Worm (Caenorhabditis elegans): Measurements from ENCODE around the gene Y53G8AR.6.
"Not testable (repeated sequence)": the region's sequence is repeated elsewhere in the genome, so short reads cannot be mapped to it uniquely, and the experiment has no call there.

The Y53G8AR.6 gene

ce11 chrIII:3332736-3333135 lies 38.2 kb downstream of the Y53G8AR.6 start, which contains the start of gene Y53G8AR.1:
Gene Y53G8AR.1 (plus strand): TSS chrIII:3333036.
- TF ChIP-seq cnd-1, zip-8, nhr-76 (tag; optimal IDR thresholded peaks at IDR 0.05): not testable (repeated sequence)

ce11 chrIII:3339317-3340016 lies 44.9 kb downstream of the Y53G8AR.6 start:
- TF ChIP-seq bed-3 (GFP tag; optimal IDR thresholded peaks at IDR 0.05) (no peak), nhr-237 (tag; optimal IDR thresholded peaks at IDR 0.05) (no peak), unc-120 (tag; optimal IDR thresholded peaks at IDR 0.05; ENCODE audit: poor library complexity, severe bottlenecking) (no peak), lin-32 (GFP tag; optimal IDR thresholded peaks at IDR 0.05) (no peak), ceh-43 (GFP tag; optimal IDR thresholded peaks at IDR 0.05) (no peak), hlh-1 (tag; optimal IDR thresholded peaks at IDR 0.05) (no peak), snpc-4 (tag; optimal IDR thresholded peaks at IDR 0.05) (no peak), M03D4.4 (tag; optimal IDR thresholded peaks at IDR 0.05) (no peak), unc-39 (tag; optimal IDR thresholded peaks at IDR 0.05) (no peak), ces-1 (GFP tag; optimal IDR thresholded peaks at IDR 0.05) (no peak), elt-3 (tag; optimal IDR thresholded peaks at IDR 0.05) (peak; percentile 92), blmp-1 (tag; optimal IDR thresholded peaks at IDR 0.05) (peak; percentile 63), lsy-2 (tag; optimal IDR thresholded peaks at IDR 0.05) (no peak), sem-2 (GFP tag; optimal IDR thresholded peaks at IDR 0.05) (no peak), sptf-1 (tag; optimal IDR thresholded peaks at IDR 0.05) (no peak), mls-2 (tag; optimal IDR thresholded peaks at IDR 0.05) (no peak), nhr-28 (tag; optimal IDR thresholded peaks at IDR 0.05) (no peak), pha-4 (tag; optimal IDR thresholded peaks at IDR 0.05) (peak; percentile 49), elt-1 (tag; optimal IDR thresholded peaks at IDR 0.05; ENCODE audit: borderline replicate concordance, insufficient read depth) (no peak), ceh-39 (tag; optimal IDR thresholded peaks at IDR 0.05) (no peak), drap-1 (GFP tag; optimal IDR thresholded peaks at IDR 0.05) (no peak), flh-1 (GFP tag; optimal IDR thresholded peaks at IDR 0.05) (no peak), ham-2 (GFP tag; optimal IDR thresholded peaks at IDR 0.05) (no peak), cnd-1 (tag; optimal IDR thresholded peaks at IDR 0.05) (no peak), ztf-11 (tag; optimal IDR thresholded peaks at IDR 0.05) (no peak), tbx-8 (GFP tag; optimal IDR thresholded peaks at IDR 0.05) (no peak)

- TF ChIP-seq pha-4 (tag; optimal IDR thresholded peaks at IDR 0.05) (peak; percentile 12), nhr-2 (tag; optimal IDR thresholded peaks at IDR 0.05) (no peak)
Observed at ce11 chrIII:3343463-3343862, 48.9 kb downstream of the Y53G8AR.6 start.

- TF ChIP-seq hlh-1 (tag; optimal IDR thresholded peaks at IDR 0.05) (no peak), lsy-2 (tag; optimal IDR thresholded peaks at IDR 0.05) (no peak), elt-1 (tag; optimal IDR thresholded peaks at IDR 0.05; ENCODE audit: borderline replicate concordance, insufficient read depth) (no peak), tbx-8 (GFP tag; optimal IDR thresholded peaks at IDR 0.05) (no peak), cnd-1 (tag; optimal IDR thresholded peaks at IDR 0.05) (no peak), ceh-43 (GFP tag; optimal IDR thresholded peaks at IDR 0.05) (no peak), M03D4.4 (tag; optimal IDR thresholded peaks at IDR 0.05) (no peak), snpc-4 (tag; optimal IDR thresholded peaks at IDR 0.05) (no peak), sptf-1 (tag; optimal IDR thresholded peaks at IDR 0.05) (no peak), ces-1 (GFP tag; optimal IDR thresholded peaks at IDR 0.05) (no peak), drap-1 (GFP tag; optimal IDR thresholded peaks at IDR 0.05) (no peak), unc-62 (GFP tag; optimal IDR thresholded peaks at IDR 0.05) (no peak), unc-120 (tag; optimal IDR thresholded peaks at IDR 0.05; ENCODE audit: poor library complexity, severe bottlenecking) (no peak), ham-2 (GFP tag; optimal IDR thresholded peaks at IDR 0.05) (no peak), lin-32 (GFP tag; optimal IDR thresholded peaks at IDR 0.05) (no peak), blmp-1 (tag; optimal IDR thresholded peaks at IDR 0.05) (no peak), flh-1 (GFP tag; optimal IDR thresholded peaks at IDR 0.05) (no peak)
Observed at ce11 chrIII:3344573-3344972, 50.0 kb downstream of the Y53G8AR.6 start, which contains the start of gene gei-1. Gene gei-1 (plus strand): TSS chrIII:3344873.

- TF ChIP-seq cnd-1 (tag; optimal IDR thresholded peaks at IDR 0.05) (no peak), elt-1 (tag; optimal IDR thresholded peaks at IDR 0.05; ENCODE audit: borderline replicate concordance, insufficient read depth) (peak; percentile 74), blmp-1 (tag; optimal IDR thresholded peaks at IDR 0.05) (no peak), lin-13 (tag; optimal IDR thresholded peaks at IDR 0.05) (no peak), elt-3 (tag; optimal IDR thresholded peaks at IDR 0.05) (no peak)
Observed at ce11 chrIII:3345835-3346234, 51.3 kb downstream of the Y53G8AR.6 start.

Measured in whole organism, mixed stage, embryonic.